Worm (Caenorhabditis elegans): Measurements from ENCODE around the gene M03E7.1.

The M03E7.1 gene

DNA sequence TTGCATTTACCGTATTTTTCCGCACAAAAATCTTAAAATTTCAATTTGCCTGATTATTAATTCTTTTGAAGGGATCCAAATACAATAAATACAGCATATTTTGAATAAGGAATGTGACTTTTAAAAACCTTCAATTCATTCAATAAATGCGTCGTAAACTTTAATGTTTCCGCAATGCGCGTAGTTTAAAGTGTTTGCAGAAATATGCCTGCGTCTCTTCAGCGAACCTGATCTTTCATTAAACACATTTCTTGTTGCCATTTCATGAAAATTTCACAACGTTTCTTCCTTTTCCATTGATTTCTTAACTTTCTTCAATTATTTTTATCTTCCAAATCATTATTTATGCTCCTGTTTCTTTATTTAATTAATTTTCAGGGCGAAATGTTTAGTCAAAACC, 29.2 kb upstream of the M03E7.1 start, which contains the start of gene vps-37 (continued):
- TF ChIP-seq snpc-1.3 (tag; optimal IDR thresholded peaks at IDR 0.05; ENCODE audit: insufficient read depth) (no peak), nhr-179 (tag; optimal IDR thresholded peaks at IDR 0.05) (no peak), F57A8.1 (GFP tag; optimal IDR thresholded peaks at IDR 0.05) (no peak), lir-1 (GFP tag; conservative IDR thresholded peaks at IDR 0.05) (no peak), fkh-3 (tag; optimal IDR thresholded peaks at IDR 0.05) (no peak), ztf-3 (GFP tag; optimal IDR thresholded peaks at IDR 0.05) (no peak), pha-4 (tag; optimal IDR thresholded peaks at IDR 0.05) (no peak), K12H6.12 (tag; optimal IDR thresholded peaks at IDR 0.05) (no peak)

DNA sequence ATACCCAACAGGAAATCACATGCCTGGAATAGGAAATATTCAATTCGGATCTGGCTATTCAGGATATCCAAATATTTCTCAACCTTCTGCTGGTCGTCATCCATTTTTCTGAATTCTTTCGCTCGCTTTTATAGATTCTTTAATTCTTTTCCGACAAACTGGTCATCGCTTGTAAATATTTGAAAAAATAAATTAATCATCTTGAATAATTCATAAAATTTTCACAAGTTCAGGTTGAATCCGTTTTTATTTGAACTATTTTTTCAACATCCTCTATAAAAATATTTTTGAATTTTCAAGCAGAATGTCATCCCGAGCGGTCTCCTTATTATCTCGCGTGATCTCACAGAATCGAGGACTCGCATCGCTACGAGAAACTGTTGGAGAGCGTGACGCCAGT, 28.1 kb upstream of the M03E7.1 start, which contains the start of gene mrpl-48:
TSS of gene mrpl-48 (plus strand) at position 301 of the 400 bp plus-strand sequence.
- peak; percentile 53; the same call in 1 of the 2 replicates for TF ChIP-seq B0336.3 (GFP tag; IDR thresholded peaks at IDR 0.05)
- TF ChIP-seq Y53G8AR.9 (GFP tag; conservative IDR thresholded peaks at IDR 0.05): no peak
- TF ChIP-seq rcor-1 (GFP tag; IDR thresholded peaks at IDR 0.05): no peak
- TF ChIP-seq sea-2 (GFP tag; IDR thresholded peaks at IDR 0.05): no peak
- TF ChIP-seq D2030.7 (GFP tag; IDR thresholded peaks at IDR 0.05): peak; percentile 24; the same call in 1 of the 2 replicates
- no peak for TF ChIP-seq snpc-1.3 (tag; optimal IDR thresholded peaks at IDR 0.05; ENCODE audit: insufficient read depth)

DNA sequence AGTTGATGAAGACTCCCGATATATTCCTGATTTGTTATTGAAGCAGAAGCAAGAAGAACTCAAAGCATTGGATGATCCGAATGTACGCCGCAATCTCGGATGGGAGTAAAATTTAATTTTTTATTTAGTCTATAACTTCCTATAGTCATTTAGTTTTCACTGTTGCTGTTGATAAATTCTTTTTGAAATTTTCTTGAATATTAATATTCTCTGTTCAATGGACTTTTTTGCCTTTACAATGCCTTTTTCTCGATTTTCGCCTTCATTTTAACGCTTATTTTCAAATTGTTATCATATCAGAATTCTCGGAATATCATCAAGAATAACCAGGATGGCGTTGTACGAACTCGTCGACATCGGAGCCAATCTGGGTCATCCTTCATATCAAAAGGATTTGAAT, 27.2 kb upstream of the M03E7.1 start, which contains the start of gene crn-2:
TSS of gene crn-2 (plus strand) at position 301 of the 400 bp plus-strand sequence.
- TF ChIP-seq mes-4 (tag; optimal IDR thresholded peaks at IDR 0.05): no peak
- TF ChIP-seq ccch-3 (GFP tag; optimal IDR thresholded peaks at IDR 0.05): no peak
- TF ChIP-seq lir-1 (GFP tag; conservative IDR thresholded peaks at IDR 0.05): no peak
- TF ChIP-seq ztf-6 (GFP tag; IDR thresholded peaks at IDR 0.05): no peak
- TF ChIP-seq sptf-2 (GFP tag; optimal IDR thresholded peaks at IDR 0.05): no peak
- no peak for TF ChIP-seq tlf-1 (GFP tag; optimal IDR thresholded peaks at IDR 0.05)
- TF ChIP-seq lsl-1 (GFP tag; optimal IDR thresholded peaks at IDR 0.05): no peak
- no peak for TF ChIP-seq nfyb-1 (GFP tag; IDR thresholded peaks at IDR 0.05)
- TF ChIP-seq pbrm-1 (GFP tag; IDR thresholded peaks at IDR 0.05): no peak
- TF ChIP-seq Y79H2A.3 (GFP tag; conservative IDR thresholded peaks at IDR 0.05): no peak
- TF ChIP-seq egl-18 (GFP tag; IDR thresholded peaks at IDR 0.05): no peak
- no peak for TF ChIP-seq tbp1 (GFP tag; optimal IDR thresholded peaks at IDR 0.05)
- TF ChIP-seq attf-6 (GFP tag; IDR thresholded peaks at IDR 0.05): no peak

DNA sequence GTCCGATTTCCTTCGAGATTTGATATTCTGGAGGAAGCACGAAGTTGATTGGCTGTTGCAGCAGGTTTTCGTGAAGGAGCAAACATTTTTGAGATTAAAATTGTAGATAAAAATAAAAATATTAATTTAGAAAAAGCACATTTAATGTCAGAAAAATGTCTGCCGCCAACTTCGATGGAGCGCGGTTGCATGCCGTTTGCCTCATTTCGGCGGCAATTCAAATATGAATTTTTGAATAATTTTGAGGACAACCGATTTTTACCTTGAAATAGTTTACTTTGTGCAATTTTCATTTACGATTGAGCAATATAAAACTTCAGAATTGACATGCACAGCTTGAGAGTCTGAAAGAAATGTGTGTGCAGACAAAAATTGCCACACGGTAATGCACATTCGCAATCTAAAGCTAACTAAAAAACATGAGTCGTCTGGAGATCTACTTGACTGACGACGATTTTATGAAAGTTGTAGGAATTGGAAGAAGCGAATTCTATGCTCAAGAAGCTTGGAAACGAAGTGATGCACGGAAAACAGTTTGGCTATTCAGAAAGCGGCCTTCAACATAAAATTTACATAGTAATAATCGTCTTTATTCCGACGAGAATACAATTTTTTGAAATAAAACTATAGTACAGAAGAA, 25.0 kb upstream of the M03E7.1 start, which contains the start of gene zhit-1:
TSS of gene zhit-1 (minus strand) at position 161 of the 640 bp plus-strand sequence.
- TF ChIP-seq xnd-1 (tag; optimal IDR thresholded peaks at IDR 0.05) (no peak), mxl-1 (tag; optimal IDR thresholded peaks at IDR 0.05) (no peak), sea-2 (GFP tag; IDR thresholded peaks at IDR 0.05) (no peak), F57C9.4 (tag; optimal IDR thresholded peaks at IDR 0.05) (no peak), rpc-1 (optimal IDR thresholded peaks at IDR 0.05) (no peak), rpc-1 (tag; optimal IDR thresholded peaks at IDR 0.05) (no peak), attf-3 (GFP tag; conservative IDR thresholded peaks at IDR 0.05) (no peak), B0035.1 (tag; optimal IDR thresholded peaks at IDR 0.05) (no peak), T26A5.8 (tag; optimal IDR thresholded peaks at IDR 0.05) (no peak), nfya-2 (GFP tag; IDR thresholded peaks at IDR 0.05) (no peak), lin-54 (GFP tag; optimal IDR thresholded peaks at IDR 0.05) (peak; percentile 90), atf-7 (tag; optimal IDR thresholded peaks at IDR 0.05) (no peak), F39B2.1 (GFP tag; IDR thresholded peaks at IDR 0.05) (no peak), K12H6.12 (tag; optimal IDR thresholded peaks at IDR 0.05) (no peak), snpc-3.4 (tag; optimal IDR thresholded peaks at IDR 0.05) (no peak), C17E4.6 (GFP tag; IDR thresholded peaks at IDR 0.05) (no peak), egl-18 (GFP tag; IDR thresholded peaks at IDR 0.05) (no peak), hmg-1.2 (GFP tag; IDR thresholded peaks at IDR 0.05) (0 out of 2 replicates have a peak, but pooled peaks have one; percentile 20), lin-40 (tag; optimal IDR thresholded peaks at IDR 0.05) (no peak), F52B5.7 (tag; optimal IDR thresholded peaks at IDR 0.05) (no peak), attf-6 (GFP tag; IDR thresholded peaks at IDR 0.05) (no peak), fkh-3 (tag; optimal IDR thresholded peaks at IDR 0.05) (no peak), ceh-100 (GFP tag; IDR thresholded peaks at IDR 0.05) (no peak)
